Worm (Caenorhabditis elegans) whole organism, L1 larva: ENCODE data around the gene idpc-7.

ENCODE experiments used
- C04F5.9 ChIP-seq: sonication (generic microtip); optimal IDR thresholded peaks from 2 replicates; lab custom pipeline; 2016; ENCODE audit warnings: missing genetic modification characterization, missing compliant biosample characterization
- ama-1 ChIP-seq: fragments of 150-350 bp; optimal IDR thresholded peaks from 2 replicates; lab custom pipeline; 2014
- fkh-10 ChIP-seq: sonication (generic microtip); optimal IDR thresholded peaks from 2 replicates; lab custom pipeline; 2017; ENCODE audit warnings: missing biosample characterization, missing genetic modification reagents, missing genetic modification characterization
- fos-1 ChIP-seq: fragments of 150-350 bp; optimal IDR thresholded peaks from 2 replicates; lab custom pipeline; 2014; ENCODE audit warnings: missing biosample characterization, missing genetic modification characterization
- hpl-2 ChIP-seq: fragments of 150-350 bp; optimal IDR thresholded peaks from 2 replicates; lab custom pipeline; 2014; ENCODE audit warnings: missing biosample characterization, missing genetic modification reagents, missing genetic modification characterization
- nhr-76 ChIP-seq: sonication (generic microtip); optimal IDR thresholded peaks from 2 replicates; lab custom pipeline; 2017; ENCODE audit warnings: missing biosample characterization, missing genetic modification characterization
- nhr-77 ChIP-seq: fragments of 150-350 bp; optimal IDR thresholded peaks from 2 replicates; lab custom pipeline; 2014; ENCODE audit warnings: missing biosample characterization, missing genetic modification characterization
- nhr-84 ChIP-seq: sonication (generic microtip); optimal IDR thresholded peaks from 2 replicates; lab custom pipeline; 2017; ENCODE audit warnings: missing biosample characterization, missing genetic modification characterization
- snpc-4 ChIP-seq: fragments of 150-350 bp; optimal IDR thresholded peaks from 2 replicates; lab custom pipeline; 2014; ENCODE audit warnings: missing biosample characterization, missing genetic modification characterization
- tbx-2 ChIP-seq: sonication (generic microtip); optimal IDR thresholded peaks from 2 replicates; lab custom pipeline; 2016; ENCODE audit warnings: missing genetic modification characterization, missing compliant biosample characterization
- zag-1 ChIP-seq: fragments of 150-350 bp; optimal IDR thresholded peaks from 2 replicates; lab custom pipeline; 2014; ENCODE audit warnings: missing biosample characterization, missing genetic modification characterization
- zip-4 ChIP-seq: fragments of 200-800 bp; sonication (Bioruptor generic); optimal IDR thresholded peaks from 2 replicates; lab custom pipeline; 2018; ENCODE audit warnings: mild to moderate bottlenecking, missing genetic modification characterization, moderate library complexity, missing compliant biosample characterization
- ztf-4 ChIP-seq: fragments of 150-350 bp; optimal IDR thresholded peaks from 2 replicates; lab custom pipeline; 2014; ENCODE audit warnings: missing biosample characterization, missing genetic modification characterization

DNA sequence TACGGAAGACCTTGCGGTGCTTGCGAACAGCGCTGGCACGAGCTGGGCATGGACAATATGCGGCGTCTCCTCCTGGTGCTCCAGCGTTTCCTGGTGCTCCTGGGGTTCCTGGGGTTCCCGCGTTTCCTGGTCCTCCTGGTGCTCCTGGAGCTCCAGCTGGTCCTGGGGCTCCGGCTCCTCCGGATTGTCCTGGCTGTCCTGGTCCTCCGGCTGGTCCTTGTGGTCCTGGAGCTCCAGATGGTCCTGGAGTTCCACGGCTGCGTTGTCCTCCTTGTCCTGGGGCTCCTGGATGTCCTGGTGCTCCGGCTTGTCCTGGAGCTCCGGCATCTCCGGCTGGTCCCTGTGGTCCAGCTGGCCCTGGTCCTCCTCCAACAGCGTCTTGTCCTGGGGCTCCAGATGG lies 13.5 kb upstream of the idpc-7 start:
- TF ChIP-seq snpc-4 (tag; lab: Kevin White, UChicago): no peak
- no peak for TF ChIP-seq nhr-77 (tag; lab: Kevin White, UChicago)
- TF ChIP-seq nhr-76: no peak
- no peak for TF ChIP-seq tbx-2 (tag; lab: Kevin White, UChicago)
- TF ChIP-seq ama-1 (lab: Kevin White, UChicago): no peak
- no peak for TF ChIP-seq fkh-10
- TF ChIP-seq C04F5.9 (tag; lab: Kevin White, UChicago): no peak
- TF ChIP-seq zip-4 (GFP tag; lab: Kevin White, UChicago): no peak
- TF ChIP-seq nhr-84: no peak
- no peak for TF ChIP-seq fos-1 (tag; lab: Kevin White, UChicago)
- no peak for TF ChIP-seq hpl-2 (GFP tag; lab: Kevin White, UChicago)
- no peak for TF ChIP-seq zag-1 (tag; lab: Kevin White, UChicago)
- TF ChIP-seq ztf-4 (tag; lab: Kevin White, UChicago): no peak
